Fruit fly (Drosophila melanogaster) whole organism, embryonic: ENCODE data around the gene CG31360.

Source experiments
- ATbp ChIP-seq: fragments of 200-800 bp; sonication (Bioruptor generic); optimal IDR thresholded peaks from 2 replicates; lab custom pipeline; 2017; ENCODE audit warnings: missing biosample characterization, mild to moderate bottlenecking, missing genetic modification characterization, missing genetic modification reagents
- Adf1 ChIP-seq: fragments of 200-800 bp; sonication (Bioruptor generic); IDR thresholded peaks from 2 replicates; pipeline ENCODE4 v1.3.6; 2022; ENCODE audit warnings: missing biosample characterization, missing genetic modification characterization
- Atf-2 ChIP-seq: fragments of 200-800 bp; sonication (Bioruptor generic); optimal IDR thresholded peaks from 2 replicates; lab custom pipeline; 2016; ENCODE audit warnings: missing biosample characterization, missing genetic modification characterization
- CG10274 ChIP-seq: fragments of 200-800 bp; sonication (Bioruptor generic); optimal IDR thresholded peaks from 3 replicates; lab custom pipeline; 2017; ENCODE audit warnings: missing biosample characterization, mild to moderate bottlenecking, missing genetic modification characterization
- CG11085 ChIP-seq: fragments of 200-800 bp; sonication (Bioruptor generic); IDR thresholded peaks from 2 replicates; pipeline ENCODE4 v1.3.6; 2022; ENCODE audit warnings: missing biosample characterization, missing genetic modification characterization
- CG11456 ChIP-seq: fragments of 200-800 bp; sonication (Bioruptor generic); IDR thresholded peaks from 3 replicates; pipeline ENCODE4 v1.3.6; 2022; ENCODE audit warnings: missing biosample characterization, missing genetic modification characterization
- CG11560 ChIP-seq: fragments of 200-800 bp; sonication (Bioruptor generic); IDR thresholded peaks from 3 replicates; pipeline ENCODE4 v1.3.6; 2022; ENCODE audit warnings: missing biosample characterization, missing genetic modification characterization
- CG13287 ChIP-seq: fragments of 200-800 bp; sonication (Bioruptor generic); IDR thresholded peaks from 2 replicates; pipeline ENCODE4 v1.3.6; 2022; ENCODE audit warnings: missing biosample characterization, missing genetic modification characterization; ENCODE audit not compliant: partially characterized antibody
- CG17186 ChIP-seq: fragments of 200-800 bp; sonication (Bioruptor generic); optimal IDR thresholded peaks from 3 replicates; lab custom pipeline; 2017; ENCODE audit warnings: missing biosample characterization, missing genetic modification reagents, missing genetic modification characterization
- CG17829 ChIP-seq: fragments of 200-800 bp; optimal IDR thresholded peaks from 2 replicates; lab custom pipeline; 2019; ENCODE audit warnings: missing biosample characterization, mild to moderate bottlenecking, missing genetic modification characterization, moderate library complexity
- CG1792 ChIP-seq: fragments of 200-800 bp; sonication (Bioruptor generic); optimal IDR thresholded peaks from 2 replicates; lab custom pipeline; 2016; ENCODE audit warnings: missing biosample characterization, missing genetic modification characterization
- CG2120 ChIP-seq: fragments of 200-800 bp; sonication (Bioruptor generic); optimal IDR thresholded peaks from 3 replicates; lab custom pipeline; 2016; ENCODE audit warnings: missing biosample characterization, missing genetic modification characterization
- CG2129 ChIP-seq: fragments of 200-800 bp; sonication (Bioruptor generic); IDR thresholded peaks from 2 replicates; pipeline ENCODE4 v1.3.6; 2022; ENCODE audit warnings: missing biosample characterization, missing genetic modification characterization; ENCODE audit not compliant: partially characterized antibody
- CG2678 ChIP-seq: fragments of 200-800 bp; sonication (Bioruptor generic); optimal IDR thresholded peaks from 3 replicates; lab custom pipeline; 2019; ENCODE audit warnings: missing biosample characterization, mild to moderate bottlenecking, missing genetic modification characterization, moderate library complexity
- CG3065 ChIP-seq: fragments of 200-800 bp; sonication (Bioruptor generic); optimal IDR thresholded peaks from 2 replicates; lab custom pipeline; 2016; ENCODE audit warnings: missing biosample characterization, missing genetic modification characterization
- CG32532 ChIP-seq: fragments of 200-800 bp; sonication (Bioruptor generic); IDR thresholded peaks from 2 replicates; pipeline ENCODE4 v1.3.6; 2022; ENCODE audit warnings: missing biosample characterization, missing genetic modification characterization
- CG8924 ChIP-seq: fragments of 200-800 bp; optimal IDR thresholded peaks from 3 replicates; lab custom pipeline; 2019; ENCODE audit warnings: missing biosample characterization, mild to moderate bottlenecking, missing genetic modification characterization, moderate library complexity
- D19A ChIP-seq: fragments of 200-800 bp; optimal IDR thresholded peaks from 3 replicates; lab custom pipeline; 2019; ENCODE audit warnings: missing biosample characterization, mild to moderate bottlenecking, missing genetic modification characterization, moderate library complexity
- Dll ChIP-seq: fragments of 200-800 bp; sonication (Bioruptor generic); IDR thresholded peaks from 4 replicates; pipeline ENCODE4 v1.3.6; 2022; ENCODE audit warnings: missing biosample characterization, missing genetic modification characterization; ENCODE audit not compliant: partially characterized antibody
- Drgx ChIP-seq: fragments of 200-800 bp; sonication (Bioruptor generic); IDR thresholded peaks from 2 replicates; pipeline ENCODE4 v1.3.6; 2022; ENCODE audit warnings: missing biosample characterization, missing genetic modification characterization
- Fer1 ChIP-seq: fragments of 200-800 bp; sonication (Bioruptor generic); optimal IDR thresholded peaks from 2 replicates; lab custom pipeline; 2017; ENCODE audit warnings: missing biosample characterization, mild to moderate bottlenecking, missing genetic modification characterization
- Hr78 ChIP-seq, 2 experiments: fragments of 200-800 bp in 1 of 2; fragments of >200 bp in 1 of 2; sonication (Bioruptor generic) in 1 of 2; optimal IDR thresholded peaks; 2 replicates each; lab custom pipeline; 2017 to 2019; ENCODE audit warnings: missing biosample characterization in 2 of 2, missing genetic modification characterization in 2 of 2, mild to moderate bottlenecking in 1 of 2, moderate library complexity in 1 of 2
- MTF-1 ChIP-seq: fragments of 200-800 bp; sonication (Bioruptor generic); optimal IDR thresholded peaks from 2 replicates; lab custom pipeline; 2018; ENCODE audit warnings: missing biosample characterization, mild to moderate bottlenecking, missing genetic modification characterization, borderline replicate concordance
- Pdp1 ChIP-seq, 2 experiments: fragments of 200-800 bp; sonication (Bioruptor generic); optimal IDR thresholded peaks; 3 replicates each; lab custom pipeline; 2016; ENCODE audit warnings: missing biosample characterization in 2 of 2, missing genetic modification characterization in 2 of 2, mild to moderate bottlenecking in 1 of 2, moderate library complexity in 1 of 2
- Six4 ChIP-seq: fragments of 200-800 bp; sonication (Bioruptor generic); optimal IDR thresholded peaks from 2 replicates; lab custom pipeline; 2016; ENCODE audit warnings: missing biosample characterization, missing genetic modification characterization
- TFAM ChIP-seq: fragments of 200-800 bp; sonication (Bioruptor generic); optimal IDR thresholded peaks from 2 replicates; lab custom pipeline; 2017; ENCODE audit warnings: missing biosample characterization, missing genetic modification characterization, inconsistent platforms
- Usf ChIP-seq: fragments of 200-800 bp; sonication (Bioruptor generic); optimal IDR thresholded peaks from 2 replicates; lab custom pipeline; 2017; ENCODE audit warnings: missing genotype, missing biosample characterization, missing genetic modification characterization
- al ChIP-seq: fragments of 200-800 bp; sonication (Bioruptor generic); IDR thresholded peaks from 2 replicates; pipeline ENCODE4 v1.3.6; 2022; ENCODE audit warnings: missing biosample characterization, missing genetic modification characterization
- aop ChIP-seq: fragments of 200-800 bp; sonication (Bioruptor generic); IDR thresholded peaks from 2 replicates; pipeline ENCODE4 v1.3.6; 2022; ENCODE audit warnings: missing biosample characterization, missing genetic modification characterization
- ap ChIP-seq: fragments of 200-800 bp; sonication (Bioruptor generic); IDR thresholded peaks from 2 replicates; pipeline ENCODE4 v1.3.6; 2022; ENCODE audit warnings: missing biosample characterization, missing genetic modification characterization
- bbx ChIP-seq: fragments of 200-800 bp; sonication (Bioruptor generic); IDR thresholded peaks from 2 replicates; pipeline ENCODE4 v1.3.6; 2022; ENCODE audit warnings: missing biosample characterization, missing genetic modification characterization; ENCODE audit not compliant: partially characterized antibody
- cad ChIP-seq: fragments of >200 bp; optimal IDR thresholded peaks from 2 replicates; lab custom pipeline; 2017; ENCODE audit warnings: missing biosample characterization, missing genetic modification characterization
- crc ChIP-seq: fragments of 200-800 bp; sonication (Bioruptor generic); optimal IDR thresholded peaks from 2 replicates; lab custom pipeline; 2016; ENCODE audit warnings: missing biosample characterization, missing genetic modification characterization
- dpn ChIP-seq, 2 experiments: fragments of 200-800 bp; sonication (Bioruptor generic); optimal IDR thresholded peaks; 3 replicates each; lab custom pipeline; 2016; ENCODE audit warnings: missing biosample characterization in 2 of 2, missing genetic modification characterization in 2 of 2
- grn ChIP-seq: fragments of 200-800 bp; sonication (Bioruptor generic); optimal IDR thresholded peaks from 3 replicates; lab custom pipeline; 2017; ENCODE audit warnings: missing biosample characterization, missing genetic modification characterization
- ham ChIP-seq: fragments of 200-800 bp; sonication (Bioruptor generic); IDR thresholded peaks from 2 replicates; pipeline ENCODE4 v1.3.6; 2022; ENCODE audit warnings: missing biosample characterization, missing genetic modification characterization
- ind ChIP-seq: fragments of 200-800 bp; sonication (Bioruptor generic); optimal IDR thresholded peaks from 3 replicates; lab custom pipeline; 2016; ENCODE audit warnings: missing biosample characterization, missing genetic modification characterization
- jumu ChIP-seq: fragments of 200-800 bp; sonication (Bioruptor generic); optimal IDR thresholded peaks from 3 replicates; lab custom pipeline; 2016; ENCODE audit warnings: missing biosample characterization, missing genetic modification characterization
- odd ChIP-seq: fragments of 200-800 bp; sonication (Bioruptor generic); optimal IDR thresholded peaks from 2 replicates; lab custom pipeline; 2017; ENCODE audit warnings: missing biosample characterization, mild to moderate bottlenecking, missing genetic modification characterization
- prd ChIP-seq, 3 experiments: fragments of >200 bp in 2 of 3; fragments of 200-800 bp in 1 of 3; sonication (Bioruptor generic) in 1 of 3; optimal IDR thresholded peaks in 2 of 3; IDR thresholded peaks in 1 of 3; 2 replicates in 2 of 3; 3 replicates in 1 of 3; pipeline versions ENCODE4 v1.3.6 to Lab custom; 2017 to 2022; ENCODE audit warnings: missing biosample characterization in 1 of 3, missing genetic modification characterization in 1 of 3
- shn ChIP-seq: fragments of 200-800 bp; sonication (Bioruptor generic); optimal IDR thresholded peaks from 3 replicates; lab custom pipeline; 2016; ENCODE audit warnings: missing biosample characterization, missing genetic modification characterization
- sima ChIP-seq: fragments of 200-800 bp; sonication (Bioruptor generic); optimal IDR thresholded peaks from 2 replicates; lab custom pipeline; 2016; ENCODE audit warnings: missing biosample characterization, missing genetic modification characterization
- stc ChIP-seq: fragments of 200-800 bp; sonication (Bioruptor generic); IDR thresholded peaks from 2 replicates; pipeline ENCODE4 v1.3.6; 2022; ENCODE audit warnings: missing biosample characterization, missing genetic modification characterization
- tna ChIP-seq: fragments of 200-800 bp; sonication (Bioruptor generic); IDR thresholded peaks from 2 replicates; pipeline ENCODE4 v1.3.6; 2022; ENCODE audit warnings: missing biosample characterization, missing genetic modification characterization; ENCODE audit not compliant: partially characterized antibody
- tx ChIP-seq: fragments of 200-800 bp; sonication (Bioruptor generic); optimal IDR thresholded peaks from 2 replicates; lab custom pipeline; 2016; ENCODE audit warnings: missing biosample characterization, missing genetic modification characterization
- vvl ChIP-seq: fragments of 200-800 bp; sonication (Bioruptor generic); IDR thresholded peaks from 2 replicates; pipeline ENCODE4 v1.3.6; 2022; ENCODE audit warnings: missing biosample characterization, missing genetic modification characterization
- zfh1 ChIP-seq: fragments of 200-800 bp; sonication (Bioruptor generic); IDR thresholded peaks from 3 replicates; pipeline ENCODE4 v1.3.6; 2022; ENCODE audit warnings: missing biosample characterization, missing genetic modification characterization
- zfh2 ChIP-seq: fragments of 200-800 bp; sonication (Bioruptor generic); optimal IDR thresholded peaks from 2 replicates; lab custom pipeline; 2016; ENCODE audit warnings: missing biosample characterization, missing genetic modification characterization

CG31360 gene

dm6 chr3R:17681611-17682243 is 3.2 kb upstream of the CG31360 start (continued):
- TF ChIP-seq Hr78 (GFP tag; optimal IDR thresholded peaks at IDR 0.05; lab: Kevin White, UChicago) (peak in 1 of 2 experiments; percentile 66), grn (GFP tag; lab: Kevin White, UChicago) (peak; percentile 36), odd (GFP tag; lab: Kevin White, UChicago) (no peak), CG11560 (tag; lab: Robert Waterston, UW) (no peak), Dll (GFP tag; lab: Robert Waterston, UW) (no peak), CG13287 (GFP tag; lab: Robert Waterston, UW) (no peak), ATbp (GFP tag; lab: Kevin White, UChicago) (no peak), sima (GFP tag; lab: Kevin White, UChicago) (no peak), tna (GFP tag; lab: Robert Waterston, UW) (no peak), stc (GFP tag; lab: Robert Waterston, UW) (no peak), crc (no peak), CG3065 (GFP tag; lab: Kevin White, UChicago) (no peak), jumu (GFP tag; lab: Kevin White, UChicago) (no peak), MTF-1 (GFP tag; lab: Kevin White, UChicago) (no peak), CG2129 (GFP tag; lab: Robert Waterston, UW) (no peak), CG2120 (no peak), aop (GFP tag; lab: Robert Waterston, UW) (no peak)
- TF ChIP-seq, all 482 proteins: peak for 11

- no peak for TF ChIP-seq Atf-2 (GFP tag; lab: Kevin White, UChicago)
- TF ChIP-seq CG17829 (tag; lab: Kevin White, UChicago), result peak; percentile 73
- TF ChIP-seq al (GFP tag; lab: Robert Waterston, UW), result no peak
- TF ChIP-seq CG10274, result no peak
- TF ChIP-seq grn (GFP tag; lab: Kevin White, UChicago), result peak; percentile 97
- TF ChIP-seq ap, result no peak
- peak; percentile 5 for TF ChIP-seq zfh2 (GFP tag; lab: Kevin White, UChicago)
- TF ChIP-seq Usf (GFP tag; lab: Kevin White, UChicago), result no peak
- no peak for TF ChIP-seq prd (optimal IDR thresholded peaks at IDR 0.05; lab: Kevin White, UChicago)
- no peak for TF ChIP-seq prd (GFP tag; IDR thresholded peaks at IDR 0.05; lab: Robert Waterston, UW)
- TF ChIP-seq CG32532 (GFP tag; lab: Robert Waterston, UW), result no peak
- no peak for TF ChIP-seq odd (GFP tag; lab: Kevin White, UChicago)
- no peak for TF ChIP-seq CG2678 (tag; lab: Kevin White, UChicago)
- TF ChIP-seq CG11456 (GFP tag; lab: Robert Waterston, UW), result no peak
- peak; percentile 66 for TF ChIP-seq CG8924
- no peak for TF ChIP-seq vvl (GFP tag; lab: Robert Waterston, UW)
- TF ChIP-seq ind (GFP tag; lab: Kevin White, UChicago), result no peak
- no peak for TF ChIP-seq Adf1
- TF ChIP-seq TFAM (GFP tag; lab: Kevin White, UChicago), result no peak
- TF ChIP-seq ham (GFP tag; lab: Robert Waterston, UW), result no peak
- peak; percentile 11 to 17 for TF ChIP-seq dpn (GFP tag; optimal IDR thresholded peaks at IDR 0.05; lab: Kevin White, UChicago)
- TF ChIP-seq Fer1 (GFP tag; lab: Kevin White, UChicago), result peak; percentile 10
- TF ChIP-seq tx, result no peak
- TF ChIP-seq Pdp1 (GFP tag; optimal IDR thresholded peaks at IDR 0.05; lab: Kevin White, UChicago), result peak in 1 of 2 experiments; percentile 83
- TF ChIP-seq Drgx (GFP tag; lab: Robert Waterston, UW), result no peak
- no peak for TF ChIP-seq D19A (tag; lab: Kevin White, UChicago)
- TF ChIP-seq Six4 (GFP tag; lab: Kevin White, UChicago), result no peak
- TF ChIP-seq bbx (GFP tag; lab: Robert Waterston, UW), result no peak
- TF ChIP-seq CG17186, result peak; percentile 67
- TF ChIP-seq CG1792 (GFP tag; lab: Kevin White, UChicago), result peak; percentile 15
- no peak for TF ChIP-seq cad (GFP tag; lab: Kevin White, UChicago)
- no peak for TF ChIP-seq zfh1 (GFP tag; lab: Robert Waterston, UW)
- TF ChIP-seq shn (GFP tag; lab: Kevin White, UChicago), result no peak
- TF ChIP-seq CG11085, result no peak
These were observed 2.6 kb upstream of the CG31360 start, which contains the start of the genes alt and CG7655 for dm6 chr3R:17682244-17682773. Gene alt, minus strand, starts transcription at chr3R:17682515. Gene CG7655, plus strand, starts transcription at chr3R:17682669.
